Fruit fly (Drosophila melanogaster): ENCODE measurements around the gene CG4768.

The CG4768 gene

DNA sequence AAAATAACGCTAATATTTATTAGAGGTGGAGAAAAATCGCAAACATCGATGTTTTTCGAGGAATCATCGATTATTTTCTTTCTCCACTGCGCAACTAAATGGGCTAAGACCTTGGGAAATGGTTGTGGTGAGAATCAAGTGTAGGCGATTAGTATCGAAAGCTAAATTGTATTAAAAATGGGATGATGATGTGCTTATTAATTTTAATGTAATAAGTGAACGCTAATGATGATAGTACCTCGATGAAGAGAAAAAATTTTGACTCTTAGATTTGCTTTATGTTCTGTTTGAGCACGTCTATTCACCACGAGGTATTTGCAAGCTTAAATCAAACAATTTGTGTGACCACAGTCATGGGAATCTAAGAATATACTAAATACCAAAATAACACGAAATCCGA lies 11.4 kb downstream of the CG4768 start, which contains the start of the genes Rai1 and CG13005 (continued):
- TF ChIP-seq ewg (GFP tag; optimal IDR thresholded peaks at IDR 0.05) (peak; percentile 54), gfzf (GFP tag; optimal IDR thresholded peaks at IDR 0.05) (peak; percentile 63), Opbp (GFP tag; IDR thresholded peaks at IDR 0.05; ENCODE audit: partially characterized antibody) (peak; percentile 83), trem (tag; optimal IDR thresholded peaks at IDR 0.05) (peak; percentile 34), CG15514 (GFP tag; optimal IDR thresholded peaks at IDR 0.05) (peak; percentile 50), zen2 (GFP tag; IDR thresholded peaks at IDR 0.05; ENCODE audit: partially characterized antibody) (peak; percentile 58; the same call in 1 of the 3 replicates), sd (tag; optimal IDR thresholded peaks at IDR 0.05) (no peak), CG42726 (GFP tag; IDR thresholded peaks at IDR 0.05; ENCODE audit: partially characterized antibody) (peak; percentile 67; the same call in 1 of the 2 replicates), Myb (GFP tag; optimal IDR thresholded peaks at IDR 0.05) (peak; percentile 15), CG34224 (GFP tag; IDR thresholded peaks at IDR 0.05; ENCODE audit: partially characterized antibody) (peak; percentile 79), CG17829 (tag; optimal IDR thresholded peaks at IDR 0.05) (peak; percentile 29), Dref (GFP tag; IDR thresholded peaks at IDR 0.05) (peak; percentile 72), cg (GFP tag; optimal IDR thresholded peaks at IDR 0.05) (no peak), gcm2 (GFP tag; optimal IDR thresholded peaks at IDR 0.05) (no peak), CG2129 (GFP tag; IDR thresholded peaks at IDR 0.05; ENCODE audit: partially characterized antibody) (peak; percentile 79), Dll (GFP tag; IDR thresholded peaks at IDR 0.05; ENCODE audit: partially characterized antibody) (peak; percentile 89), CG10267 (tag; optimal IDR thresholded peaks at IDR 0.05) (peak; percentile 3), YL-1 (GFP tag; optimal IDR thresholded peaks at IDR 0.05) (no peak), phol (tag; optimal IDR thresholded peaks at IDR 0.05) (peak; percentile 7), hb (GFP tag; IDR thresholded peaks at IDR 0.05; ENCODE audit: partially characterized antibody) (peak; percentile 76), crol (GFP tag; IDR thresholded peaks at IDR 0.05) (no peak), CG13624 (GFP tag; optimal IDR thresholded peaks at IDR 0.05) (peak; percentile 53), unc-4 (GFP tag; IDR thresholded peaks at IDR 0.05; ENCODE audit: partially characterized antibody) (peak; percentile 86), CG4820 (GFP tag; optimal IDR thresholded peaks at IDR 0.05) (no peak), CG13287 (GFP tag; IDR thresholded peaks at IDR 0.05; ENCODE audit: partially characterized antibody) (peak; percentile 89), CG14860 (GFP tag; IDR thresholded peaks at IDR 0.05; ENCODE audit: partially characterized antibody) (peak; percentile 81), CG9609 (GFP tag; optimal IDR thresholded peaks at IDR 0.05) (no peak), CoRest (tag; optimal IDR thresholded peaks at IDR 0.05) (peak; percentile 47), CG12942 (GFP tag; optimal IDR thresholded peaks at IDR 0.05) (no peak), tap (tag; optimal IDR thresholded peaks at IDR 0.05) (no peak), Scr (GFP tag; IDR thresholded peaks at IDR 0.05; ENCODE audit: partially characterized antibody) (peak; percentile 89), CG1603 (tag; optimal IDR thresholded peaks at IDR 0.05) (peak; percentile 28), Ets97D (GFP tag; optimal IDR thresholded peaks at IDR 0.05) (peak; percentile 55), tup (GFP tag; optimal IDR thresholded peaks at IDR 0.05) (no peak), Sry-δ (GFP tag; optimal IDR thresholded peaks at IDR 0.05) (peak; percentile 88), CG9797 (GFP tag; optimal IDR thresholded peaks at IDR 0.05) (peak; percentile 53), CG7357 (GFP tag; IDR thresholded peaks at IDR 0.05) (peak; percentile 53; the same call in 1 of the 3 replicates), nerfin-2 (GFP tag; IDR thresholded peaks at IDR 0.05; ENCODE audit: partially characterized antibody) (peak; percentile 72), hbn (GFP tag; IDR thresholded peaks at IDR 0.05; ENCODE audit: partially characterized antibody) (peak; percentile 80), vnd (GFP tag; IDR thresholded peaks at IDR 0.05; ENCODE audit: partially characterized antibody) (peak; percentile 83), croc (GFP tag; conservative IDR thresholded peaks at IDR 0.05) (no peak), CG31388 (GFP tag; optimal IDR thresholded peaks at IDR 0.05) (no peak), Med (GFP tag) (peak; percentile 63), sna (GFP tag; IDR thresholded peaks at IDR 0.05; ENCODE audit: partially characterized antibody) (peak; percentile 83), CG16863 (GFP tag; optimal IDR thresholded peaks at IDR 0.05) (no peak), pzg (GFP tag; optimal IDR thresholded peaks at IDR 0.05) (peak; percentile 53), row (GFP tag; IDR thresholded peaks at IDR 0.05) (0 out of 3 replicates have a peak, but pooled peaks have one; percentile 33), E2f2 (GFP tag; IDR thresholded peaks at IDR 0.05) (peak; percentile 75)

Measured in whole organism, embryonic.